Fruit fly (Drosophila melanogaster) Kc167 (cell line): ENCODE data around the gene CG43175.

ENCODE experiments used
- Myc ChIP-seq: fragments of >200 bp; optimal IDR thresholded peaks from 2 replicates; lab custom pipeline; 2017; ENCODE audit warnings: missing external identifiers
- psq ChIP-seq: fragments of >200 bp; optimal IDR thresholded peaks from 2 replicates; lab custom pipeline; 2017; ENCODE audit warnings: missing external identifiers

DNA sequence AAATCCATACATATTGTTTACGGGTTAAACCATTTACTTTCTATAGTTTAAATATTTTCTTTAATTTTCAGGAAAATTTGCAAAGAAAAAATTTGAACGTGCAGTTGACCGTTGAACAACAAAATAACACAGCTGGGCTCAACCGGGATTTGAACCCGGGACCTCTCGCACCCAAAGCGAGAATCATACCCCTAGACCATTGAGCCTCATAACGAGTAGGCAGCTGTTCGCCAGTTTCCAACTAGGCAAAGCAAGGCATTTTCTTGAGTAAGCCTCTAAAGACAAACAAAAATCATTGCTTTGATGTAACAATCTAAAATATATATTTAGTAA lies 12.6 kb upstream of the CG43175 start:
- TF ChIP-seq psq (lab: Kevin White, UChicago): no peak
- TF ChIP-seq Myc (lab: Kevin White, UChicago): no peak
